Worm (Caenorhabditis elegans): ENCODE data around the gene hgap-2.

ce11 chrII:8646437-8646836 is 38.3 kb downstream of the hgap-2 start:
- no peak for TF ChIP-seq hif-1 (tag; optimal IDR thresholded peaks at IDR 0.05)
- no peak for TF ChIP-seq fos-1 (tag; optimal IDR thresholded peaks at IDR 0.05)
